Worm (Caenorhabditis elegans): ENCODE results near the gene Y81G3A.4.

Gene Y81G3A.4

DNA sequence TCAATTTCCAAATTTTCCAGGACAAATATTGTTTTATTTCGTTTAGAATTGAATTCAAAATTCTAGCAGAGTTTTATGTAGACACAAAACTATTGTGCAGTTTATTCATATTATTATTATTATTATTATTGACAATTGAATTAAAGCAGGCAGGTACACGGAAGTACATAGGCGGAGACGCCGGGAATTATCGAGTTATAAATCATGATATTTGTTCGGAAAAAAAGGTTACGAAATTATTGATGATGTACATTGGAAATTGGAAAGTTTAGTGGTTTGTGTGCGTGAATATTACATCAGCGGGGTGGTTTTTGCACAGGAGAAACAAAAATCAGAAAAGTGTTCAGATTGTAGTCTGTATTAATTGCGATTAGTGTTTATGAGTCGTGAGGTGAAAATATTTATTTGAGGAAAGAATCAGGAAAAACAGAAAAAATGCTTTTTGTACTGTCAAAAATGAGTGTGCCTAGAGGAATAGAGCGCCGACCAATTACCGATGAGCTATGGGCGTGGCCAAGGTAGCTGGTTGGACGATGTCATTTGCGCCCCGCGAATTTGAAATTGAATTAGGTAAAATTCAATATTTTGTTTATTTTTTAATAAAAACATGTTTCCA lies 14.8 kb upstream of the Y81G3A.4 start (continued):
- no peak for TF ChIP-seq Y75B8A.6 (GFP tag; IDR thresholded peaks at IDR 0.05)
- TF ChIP-seq madf-9 (GFP tag; conservative IDR thresholded peaks at IDR 0.05): no peak
- no peak for TF ChIP-seq hlh-30 (tag; optimal IDR thresholded peaks at IDR 0.05; ENCODE audit: insufficient read depth)
- no peak for TF ChIP-seq ceh-44 (GFP tag; IDR thresholded peaks at IDR 0.05)
- TF ChIP-seq dve-1 (tag; optimal IDR thresholded peaks at IDR 0.05; ENCODE audit: insufficient read depth): no peak
- TF ChIP-seq duxl-1 (tag; optimal IDR thresholded peaks at IDR 0.05; ENCODE audit: poor library complexity): no peak
- no peak for TF ChIP-seq nhr-42 (GFP tag; IDR thresholded peaks at IDR 0.05)
- TF ChIP-seq set-16 (GFP tag; IDR thresholded peaks at IDR 0.05): no peak
- no peak for TF ChIP-seq hif-1 (tag; optimal IDR thresholded peaks at IDR 0.05)
- TF ChIP-seq dmd-8 (GFP tag; IDR thresholded peaks at IDR 0.05): no peak
- TF ChIP-seq nhr-6 (tag; optimal IDR thresholded peaks at IDR 0.05): no peak
- TF ChIP-seq lin-15B (tag; optimal IDR thresholded peaks at IDR 0.05): no peak
- TF ChIP-seq php-3 (GFP tag; IDR thresholded peaks at IDR 0.05): peak; percentile 78
- TF ChIP-seq lir-3 (tag; optimal IDR thresholded peaks at IDR 0.05): no peak
- TF ChIP-seq nhr-76 (tag; optimal IDR thresholded peaks at IDR 0.05): no peak
- no peak for TF ChIP-seq unc-130 (GFP tag; optimal IDR thresholded peaks at IDR 0.05)
- TF ChIP-seq fos-1 (tag; optimal IDR thresholded peaks at IDR 0.05): no peak
- no peak for TF ChIP-seq zip-11 (GFP tag; IDR thresholded peaks at IDR 0.05)
- TF ChIP-seq ceh-62 (tag; optimal IDR thresholded peaks at IDR 0.05): no peak
- TF ChIP-seq snpc-1.2 (GFP tag; IDR thresholded peaks at IDR 0.05): no peak
- TF ChIP-seq dmd-6 (GFP tag; IDR thresholded peaks at IDR 0.05): peak; percentile 64
- TF ChIP-seq nhr-10 (tag; optimal IDR thresholded peaks at IDR 0.05): no peak
- peak; percentile 41 for TF ChIP-seq hlh-11 (tag; optimal IDR thresholded peaks at IDR 0.05)
- TF ChIP-seq daf-12 (tag; optimal IDR thresholded peaks at IDR 0.05): no peak
- no peak for TF ChIP-seq mxl-3 (GFP tag; optimal IDR thresholded peaks at IDR 0.05)
- no peak for TF ChIP-seq vab-7 (GFP tag; IDR thresholded peaks at IDR 0.05)
- no peak for TF ChIP-seq F26F4.8 (GFP tag; conservative IDR thresholded peaks at IDR 0.05)
- TF ChIP-seq lin-38 (GFP tag; IDR thresholded peaks at IDR 0.05): no peak
- TF ChIP-seq nhr-11 (tag; optimal IDR thresholded peaks at IDR 0.05): no peak
- no peak for TF ChIP-seq ctbp-1 (GFP tag; IDR thresholded peaks at IDR 0.05)
- no peak for TF ChIP-seq R02D3.7 (tag; optimal IDR thresholded peaks at IDR 0.05)
- no peak for TF ChIP-seq dmd-9 (GFP tag; IDR thresholded peaks at IDR 0.05)
- no peak for TF ChIP-seq Y5F2A.4 (GFP tag; optimal IDR thresholded peaks at IDR 0.05)
- TF ChIP-seq spr-1 (tag; optimal IDR thresholded peaks at IDR 0.05): no peak
- no peak for TF ChIP-seq saeg-2 (GFP tag; IDR thresholded peaks at IDR 0.05)
- TF ChIP-seq mxl-2 (GFP tag; conservative IDR thresholded peaks at IDR 0.05): no peak
- no peak for TF ChIP-seq lin-29 (GFP tag; IDR thresholded peaks at IDR 0.05)
- no peak for TF ChIP-seq unc-62 (GFP tag; optimal IDR thresholded peaks at IDR 0.05 in 1 of 2)
- no peak for TF ChIP-seq unc-62 (tag; optimal IDR thresholded peaks at IDR 0.05)

- TF ChIP-seq mdl-1 (tag; optimal IDR thresholded peaks at IDR 0.05): peak in 1 of 2 experiments; percentile 67
- TF ChIP-seq fkh-10 (GFP tag; optimal IDR thresholded peaks at IDR 0.05): no peak
- no peak for TF ChIP-seq daf-12 (tag; optimal IDR thresholded peaks at IDR 0.05)
- TF ChIP-seq zip-11 (GFP tag; IDR thresholded peaks at IDR 0.05): no peak
- TF ChIP-seq nhr-10 (tag; optimal IDR thresholded peaks at IDR 0.05): peak; percentile 11
- no peak for TF ChIP-seq snpc-1.2 (GFP tag; IDR thresholded peaks at IDR 0.05)
- TF ChIP-seq Y105C5A.15 (GFP tag; IDR thresholded peaks at IDR 0.05): no peak
- TF ChIP-seq dmd-9 (GFP tag; IDR thresholded peaks at IDR 0.05): no peak
- TF ChIP-seq tra-1 (GFP tag; IDR thresholded peaks at IDR 0.05): peak; percentile 78
- TF ChIP-seq egl-27 (tag; optimal IDR thresholded peaks at IDR 0.05): no peak
- no peak for TF ChIP-seq vab-7 (GFP tag; IDR thresholded peaks at IDR 0.05)
- TF ChIP-seq ctbp-1 (GFP tag; IDR thresholded peaks at IDR 0.05): no peak
- 0 out of 2 replicates have a peak, but pooled peaks have one; percentile 15 for TF ChIP-seq pha-4 (GFP tag; IDR thresholded peaks at IDR 0.05)
- TF ChIP-seq pha-4 (tag; optimal IDR thresholded peaks at IDR 0.05): no peak
- no peak for TF ChIP-seq aly-2 (tag; optimal IDR thresholded peaks at IDR 0.05)
- TF ChIP-seq nhr-111 (GFP tag; optimal IDR thresholded peaks at IDR 0.05): no peak
- peak; percentile 70 for TF ChIP-seq hlh-30 (tag; optimal IDR thresholded peaks at IDR 0.05; ENCODE audit: insufficient read depth)
- no peak for TF ChIP-seq ceh-44 (GFP tag; IDR thresholded peaks at IDR 0.05)
- 0 out of 2 replicates have a peak, but pooled peaks have one; percentile 52 for TF ChIP-seq mdt-29 (GFP tag; IDR thresholded peaks at IDR 0.05)
- peak; percentile 91 for TF ChIP-seq nhr-28 (tag; optimal IDR thresholded peaks at IDR 0.05)
- TF ChIP-seq madf-9 (GFP tag; conservative IDR thresholded peaks at IDR 0.05): no peak
- no peak for TF ChIP-seq ZK337.2 (GFP tag; IDR thresholded peaks at IDR 0.05)
Observed at ce11 chrII:13077746-13078145, 13.5 kb upstream of the Y81G3A.4 start.

All from whole organism, L4 larva.